Worm (Caenorhabditis elegans): ENCODE results near the gene osg-1.

The osg-1 gene

ce11 chrIII:5448177-5448576 is 39.2 kb upstream of the osg-1 start, which contains the start of gene skpt-1 (continued):
- TF ChIP-seq lin-26 (GFP tag; IDR thresholded peaks at IDR 0.05) (no peak), ama-1 (optimal IDR thresholded peaks at IDR 0.05) (no peak), ama-1 (GFP tag; optimal IDR thresholded peaks at IDR 0.05) (no peak), ceh-91 (GFP tag; IDR thresholded peaks at IDR 0.05) (peak; percentile 96), nfya-1 (tag; optimal IDR thresholded peaks at IDR 0.05; ENCODE audit: borderline replicate concordance, insufficient read depth) (no peak), sdz-38 (tag; optimal IDR thresholded peaks at IDR 0.05) (no peak), Y53G8AR.9 (GFP tag; conservative IDR thresholded peaks at IDR 0.05) (peak; percentile 87), hrde-1 (tag; optimal IDR thresholded peaks at IDR 0.05; ENCODE audit: borderline replicate concordance) (peak; percentile 54), F55B11.4 (tag; optimal IDR thresholded peaks at IDR 0.05; ENCODE audit: borderline replicate concordance, insufficient read depth) (no peak), zim-3 (tag; optimal IDR thresholded peaks at IDR 0.05) (no peak), repo-1 (tag; optimal IDR thresholded peaks at IDR 0.05) (no peak), Y95B8A.8 (GFP tag; IDR thresholded peaks at IDR 0.05) (peak; percentile 91; the same call in 1 of the 2 replicates), hsf-1 (GFP tag; IDR thresholded peaks at IDR 0.05) (peak; percentile 86), lin-35 (GFP tag; optimal IDR thresholded peaks at IDR 0.05) (peak in 2 of 3 experiments; percentile 67 to 91), atf-7 (tag; optimal IDR thresholded peaks at IDR 0.05) (no peak)

- TF ChIP-seq zfh-2 (GFP tag; conservative IDR thresholded peaks at IDR 0.05) (peak; percentile 77), die-1 (tag; optimal IDR thresholded peaks at IDR 0.05) (no peak), nhr-80 (tag; optimal IDR thresholded peaks at IDR 0.05) (peak; percentile 31), egl-44 (GFP tag; IDR thresholded peaks at IDR 0.05) (0 out of 2 replicates have a peak, but pooled peaks have one; percentile 25), hmg-1.2 (GFP tag; IDR thresholded peaks at IDR 0.05) (peak; percentile 76; the same call in 1 of the 2 replicates), madf-8 (GFP tag; conservative IDR thresholded peaks at IDR 0.05) (no peak), efl-1 (GFP tag; optimal IDR thresholded peaks at IDR 0.05) (no peak), attf-5 (GFP tag; optimal IDR thresholded peaks at IDR 0.05) (peak; percentile 90), madf-10 (tag; optimal IDR thresholded peaks at IDR 0.05) (peak; percentile 13), cebp-1 (GFP tag; IDR thresholded peaks at IDR 0.05) (0 out of 2 replicates have a peak, but pooled peaks have one; percentile 13), cebp-1 (tag; optimal IDR thresholded peaks at IDR 0.05) (peak; percentile 81), ZK185.1 (tag; optimal IDR thresholded peaks at IDR 0.05; ENCODE audit: poor library complexity, severe bottlenecking) (peak; percentile 15), aptf-3 (GFP tag; IDR thresholded peaks at IDR 0.05) (no peak), ceh-27 (GFP tag; optimal IDR thresholded peaks at IDR 0.05) (peak; percentile 22), lin-40 (tag; optimal IDR thresholded peaks at IDR 0.05) (peak; percentile 21), mcd-1 (GFP tag; IDR thresholded peaks at IDR 0.05) (peak; percentile 80), madf-6 (GFP tag; IDR thresholded peaks at IDR 0.05) (no peak), rec-8 (tag; optimal IDR thresholded peaks at IDR 0.05) (no peak), tbp1 (GFP tag; optimal IDR thresholded peaks at IDR 0.05) (peak; percentile 21), lin-54 (GFP tag; optimal IDR thresholded peaks at IDR 0.05) (peak; percentile 51), atf-7 (tag; optimal IDR thresholded peaks at IDR 0.05) (no peak), unc-130 (GFP tag; optimal IDR thresholded peaks at IDR 0.05) (no peak), sdz-38 (tag; optimal IDR thresholded peaks at IDR 0.05) (no peak), pbrm-1 (GFP tag; IDR thresholded peaks at IDR 0.05) (peak; percentile 45; the same call in 1 of the 2 replicates), bed-2 (GFP tag; IDR thresholded peaks at IDR 0.05) (no peak), lin-35 (GFP tag; optimal IDR thresholded peaks at IDR 0.05) (peak in 1 of 3 experiments; percentile 43), dox-1 (GFP tag; IDR thresholded peaks at IDR 0.05) (peak; percentile 24; the same call in 1 of the 2 replicates), ztf-18 (tag; optimal IDR thresholded peaks at IDR 0.05) (peak; percentile 22)
Measured at ce11 chrIII:5449762-5450308, 37.5 kb upstream of the osg-1 start, which contains the start of gene F48E8.8. TSS of gene F48E8.8 (minus strand) at chrIII:5449812.
